Worm (Caenorhabditis elegans): ENCODE data around the gene F14F7.7.
A peak's percentile ranks its signal among the peaks of the same experiment; 100 is the strongest.

Gene F14F7.7

ce11 chrIII:13067884-13068767 is 37.4 kb downstream of the F14F7.7 start (continued):
- TF ChIP-seq elt-4 (tag; optimal IDR thresholded peaks at IDR 0.05) (no peak), ceh-45 (GFP tag; IDR thresholded peaks at IDR 0.05) (no peak), ama-1 (optimal IDR thresholded peaks at IDR 0.05) (peak; percentile 56), odd-2 (tag; optimal IDR thresholded peaks at IDR 0.05) (no peak), T23F11.4 (GFP tag; optimal IDR thresholded peaks at IDR 0.05) (peak; percentile 77), hlh-15 (tag; optimal IDR thresholded peaks at IDR 0.05) (no peak), sdc-2 (tag; optimal IDR thresholded peaks at IDR 0.05) (peak; percentile 47), C38D4.7 (GFP tag; optimal IDR thresholded peaks at IDR 0.05) (no peak), dmd-4 (tag; optimal IDR thresholded peaks at IDR 0.05; ENCODE audit: borderline replicate concordance) (peak; percentile 83), ceh-31 (tag; optimal IDR thresholded peaks at IDR 0.05) (peak; percentile 97), unc-42 (tag; optimal IDR thresholded peaks at IDR 0.05) (peak; percentile 87), ceh-22 (tag; optimal IDR thresholded peaks at IDR 0.05) (peak; percentile 4), K09A11.1 (tag; optimal IDR thresholded peaks at IDR 0.05; ENCODE audit: insufficient read depth) (peak; percentile 23), zip-5 (tag; optimal IDR thresholded peaks at IDR 0.05) (no peak), rnt-1 (tag; optimal IDR thresholded peaks at IDR 0.05) (peak; percentile 82), hlh-13 (GFP tag; optimal IDR thresholded peaks at IDR 0.05) (no peak), pag-3 (tag; optimal IDR thresholded peaks at IDR 0.05; ENCODE audit: borderline replicate concordance) (peak; percentile 61), unc-3 (GFP tag; conservative IDR thresholded peaks at IDR 0.05) (no peak; the same call in 1 of the 2 replicates), unc-3 (tag; optimal IDR thresholded peaks at IDR 0.05) (peak; percentile 65), hlh-8 (tag; optimal IDR thresholded peaks at IDR 0.05) (peak; percentile 58), sox-2 (GFP tag; IDR thresholded peaks at IDR 0.05) (no peak), lin-11 (tag; optimal IDR thresholded peaks at IDR 0.05) (peak; percentile 4), ceh-6 (GFP tag; optimal IDR thresholded peaks at IDR 0.05) (peak; percentile 62), ceh-34 (tag; optimal IDR thresholded peaks at IDR 0.05) (peak; percentile 86), ceh-48 (tag; optimal IDR thresholded peaks at IDR 0.05) (peak; percentile 65), pha-4 (tag; optimal IDR thresholded peaks at IDR 0.05) (no peak)

DNA sequence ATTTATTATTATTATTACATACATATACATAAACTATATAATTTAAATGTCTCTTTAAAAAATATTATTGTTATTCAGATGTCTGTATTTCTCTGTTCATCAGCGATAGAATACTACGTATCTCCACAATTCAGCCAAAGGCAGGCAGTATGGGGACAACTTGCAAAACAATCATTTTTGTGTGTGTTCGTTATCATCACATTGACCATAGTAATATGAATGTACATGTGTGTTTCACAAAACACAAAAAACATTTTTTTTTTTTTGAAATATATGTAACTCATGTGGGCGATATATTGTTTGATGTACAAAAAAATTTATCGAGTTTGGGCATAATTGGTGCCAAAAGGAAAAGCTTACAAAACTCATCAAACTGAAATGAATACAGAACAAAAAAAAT is 38.7 kb downstream of the F14F7.7 start:
- TF ChIP-seq ceh-9 (tag; optimal IDR thresholded peaks at IDR 0.05) (no peak), madf-2 (tag; optimal IDR thresholded peaks at IDR 0.05) (no peak), ceh-30 (tag; optimal IDR thresholded peaks at IDR 0.05) (no peak), tbx-2 (tag; optimal IDR thresholded peaks at IDR 0.05) (no peak)

DNA sequence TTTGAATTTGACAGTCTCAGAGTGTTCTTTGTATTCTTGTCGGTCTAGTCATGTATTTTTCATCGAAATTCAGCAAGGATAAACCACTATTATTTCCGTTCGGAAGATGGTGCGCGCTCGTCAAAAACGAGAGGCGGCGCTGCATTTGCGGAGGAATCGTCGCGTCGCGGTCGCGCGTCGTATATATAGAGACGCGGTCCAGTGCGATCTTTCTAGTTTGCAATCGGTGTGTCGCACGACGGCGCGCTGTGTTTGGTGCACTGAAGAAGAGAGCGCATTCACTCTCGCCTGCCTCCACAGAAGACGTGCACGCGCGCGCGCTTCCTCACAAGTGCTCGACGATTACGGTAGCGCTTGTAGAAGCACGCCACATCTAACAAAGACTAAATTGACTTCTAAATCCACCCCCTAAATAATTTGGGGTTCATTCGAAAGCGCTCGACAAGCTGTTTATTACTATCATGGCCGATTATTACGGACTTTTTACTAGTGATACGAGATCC is 39.9 kb downstream of the F14F7.7 start, which contains the start of gene Y39E4B.6:
Y39E4B.6 (plus strand) TSS at position 209 of the 503 bp plus-strand sequence.
- TF ChIP-seq rnt-1 (tag; optimal IDR thresholded peaks at IDR 0.05), result peak; percentile 97
- peak; percentile 31 for TF ChIP-seq lin-11 (tag; optimal IDR thresholded peaks at IDR 0.05)
- no peak for TF ChIP-seq hlh-15 (tag; optimal IDR thresholded peaks at IDR 0.05)
- no peak for TF ChIP-seq ceh-45 (GFP tag; IDR thresholded peaks at IDR 0.05)
- peak; percentile 54 for TF ChIP-seq tbx-7 (tag; optimal IDR thresholded peaks at IDR 0.05)
- TF ChIP-seq sox-4 (tag; optimal IDR thresholded peaks at IDR 0.05), result peak; percentile 75
- no peak for TF ChIP-seq ceh-9 (tag; optimal IDR thresholded peaks at IDR 0.05)
- no peak for TF ChIP-seq ceh-30 (tag; optimal IDR thresholded peaks at IDR 0.05)
- peak; percentile 88 for TF ChIP-seq elt-2 (tag; optimal IDR thresholded peaks at IDR 0.05)
- TF ChIP-seq eyg-1 (tag; optimal IDR thresholded peaks at IDR 0.05), result peak; percentile 76
- peak; percentile 76 for TF ChIP-seq ceh-6 (GFP tag; optimal IDR thresholded peaks at IDR 0.05)
- TF ChIP-seq lim-6 (tag; optimal IDR thresholded peaks at IDR 0.05), result peak; percentile 88
- no peak for TF ChIP-seq fax-1 (tag; optimal IDR thresholded peaks at IDR 0.05)
- peak; percentile 35 for TF ChIP-seq fkh-10 (GFP tag; optimal IDR thresholded peaks at IDR 0.05)
- TF ChIP-seq odd-2 (tag; optimal IDR thresholded peaks at IDR 0.05), result no peak
- TF ChIP-seq madf-2 (tag; optimal IDR thresholded peaks at IDR 0.05), result peak; percentile 96
- no peak for TF ChIP-seq mec-3 (tag; optimal IDR thresholded peaks at IDR 0.05; ENCODE audit: borderline replicate concordance)
- peak; percentile 69 for TF ChIP-seq ceh-2 (tag; optimal IDR thresholded peaks at IDR 0.05)
- TF ChIP-seq nhr-232 (tag; optimal IDR thresholded peaks at IDR 0.05), result no peak
- TF ChIP-seq ama-1 (optimal IDR thresholded peaks at IDR 0.05), result peak; percentile 87
- TF ChIP-seq unc-42 (tag; optimal IDR thresholded peaks at IDR 0.05), result peak; percentile 96
- TF ChIP-seq npax-4 (tag; optimal IDR thresholded peaks at IDR 0.05), result no peak
- TF ChIP-seq nfya-1 (tag; optimal IDR thresholded peaks at IDR 0.05), result peak; percentile 95
- peak; percentile 49 for TF ChIP-seq ceh-24 (tag; optimal IDR thresholded peaks at IDR 0.05)
- TF ChIP-seq unc-55 (GFP tag; optimal IDR thresholded peaks at IDR 0.05), result peak; percentile 74
- TF ChIP-seq Y22D7AL.16 (tag; optimal IDR thresholded peaks at IDR 0.05), result peak; percentile 69
- peak; percentile 43 for TF ChIP-seq pag-3 (tag; optimal IDR thresholded peaks at IDR 0.05; ENCODE audit: borderline replicate concordance)
- TF ChIP-seq pax-1 (tag; optimal IDR thresholded peaks at IDR 0.05), result peak; percentile 46
- TF ChIP-seq T23F11.4 (GFP tag; optimal IDR thresholded peaks at IDR 0.05), result peak; percentile 91

Measured in whole organism, late embryonic.